Worm (Caenorhabditis elegans) whole organism, L4 larva: ENCODE data around the gene ska-3.

Source experiments
- D1046.2 ChIP-seq: fragments of 200-800 bp; sonication (Bioruptor generic); IDR thresholded peaks from 2 replicates; pipeline ENCODE4 v1.3.6; 2022; ENCODE audit warnings: missing genetic modification characterization, missing compliant biosample characterization
- F49E8.2 ChIP-seq: sonication (generic microtip); optimal IDR thresholded peaks from 2 replicates; lab custom pipeline; 2016; ENCODE audit warnings: missing compliant biosample characterization, mild to moderate bottlenecking, missing genetic modification characterization, borderline replicate concordance
- R02D3.7 ChIP-seq: fragments of 150-350 bp; sonication (generic microtip); optimal IDR thresholded peaks from 3 replicates; lab custom pipeline; 2014; ENCODE audit warnings: missing biosample characterization, missing genetic modification characterization
- T26A8.4 ChIP-seq: fragments of 200-800 bp; sonication (Bioruptor generic); IDR thresholded peaks from 2 replicates; pipeline ENCODE4 v1.3.6; 2022; ENCODE audit warnings: missing genetic modification characterization, missing compliant biosample characterization
- Y48G9A.11 ChIP-seq: fragments of 200-800 bp; sonication (Bioruptor generic); IDR thresholded peaks from 2 replicates; pipeline ENCODE4 v1.3.6; 2022; ENCODE audit warnings: missing genetic modification reagents, missing genetic modification characterization, missing compliant biosample characterization
- Y5F2A.4 ChIP-seq: fragments of 200-800 bp; sonication (Bioruptor generic); optimal IDR thresholded peaks from 2 replicates; lab custom pipeline; 2018; ENCODE audit warnings: mild to moderate bottlenecking, missing genetic modification characterization, missing compliant biosample characterization
- ZK337.2 ChIP-seq: fragments of 200-800 bp; sonication (Bioruptor generic); IDR thresholded peaks from 2 replicates; pipeline ENCODE4 v1.3.6; 2022; ENCODE audit warnings: missing genetic modification reagents, missing genetic modification characterization, missing compliant biosample characterization
- aha-1 ChIP-seq: fragments of 150-350 bp; peaks from one replicate; lab custom pipeline; 2014; ENCODE audit warnings: missing biosample characterization, missing genetic modification characterization
- ama-1 ChIP-seq: fragments of 150-350 bp; optimal IDR thresholded peaks from 2 replicates; lab custom pipeline; 2014; ENCODE audit warnings: inconsistent platforms, mixed read lengths
- attf-4 ChIP-seq: sonication (generic microtip); optimal IDR thresholded peaks from 3 replicates; lab custom pipeline; 2017; ENCODE audit warnings: missing biosample characterization, missing genetic modification characterization
- ceh-32 ChIP-seq: sonication (generic microtip); optimal IDR thresholded peaks from 2 replicates; lab custom pipeline; 2016; ENCODE audit warnings: mild to moderate bottlenecking, missing genetic modification characterization, missing compliant biosample characterization; ENCODE audit not compliant: poor library complexity
- ceh-82 ChIP-seq: sonication (generic microtip); optimal IDR thresholded peaks from 2 replicates; lab custom pipeline; 2017; ENCODE audit warnings: missing biosample characterization, missing genetic modification characterization
- cey-2 ChIP-seq: sonication (generic microtip); optimal IDR thresholded peaks from 3 replicates; lab custom pipeline; 2017; ENCODE audit warnings: missing genetic modification characterization, mild to moderate bottlenecking, missing compliant biosample characterization, antibody characterized with exemption, borderline replicate concordance; ENCODE audit not compliant: insufficient read depth
- daf-8 ChIP-seq: fragments of 200-800 bp; sonication (Bioruptor generic); IDR thresholded peaks from 2 replicates; pipeline ENCODE4 v1.3.6; 2022; ENCODE audit warnings: missing genetic modification characterization, missing compliant biosample characterization
- dpl-1 ChIP-seq: fragments of 150-350 bp; optimal IDR thresholded peaks from 2 replicates; lab custom pipeline; 2014; ENCODE audit warnings: missing biosample characterization, missing genetic modification reagents, missing genetic modification characterization
- hif-1 ChIP-seq, 2 experiments: sonication (generic microtip); optimal IDR thresholded peaks; 2 replicates each; lab custom pipeline; 2016 to 2017; ENCODE audit warnings: missing compliant biosample characterization in 2 of 2, missing genetic modification characterization in 2 of 2, missing genetic modification reagents in 2 of 2, missing genotype in 2 of 2, mild to moderate bottlenecking in 1 of 2
- hlh-30 ChIP-seq: sonication (generic microtip); optimal IDR thresholded peaks from 2 replicates; lab custom pipeline; 2017; ENCODE audit warnings: antibody characterized with exemption, mild to moderate bottlenecking, missing genetic modification characterization, missing compliant biosample characterization; ENCODE audit not compliant: insufficient read depth
- lin-38 ChIP-seq: fragments of 200-800 bp; sonication (Bioruptor generic); IDR thresholded peaks from 2 replicates; pipeline ENCODE4 v1.3.6; 2022; ENCODE audit warnings: missing genetic modification reagents, missing genetic modification characterization, missing compliant biosample characterization
- lin-39 ChIP-seq: fragments of 150-350 bp; optimal IDR thresholded peaks from 2 replicates; lab custom pipeline; 2014; ENCODE audit warnings: missing biosample characterization, missing genetic modification reagents, missing genetic modification characterization
- madf-5 ChIP-seq, 2 experiments: fragments of 200-800 bp; sonication (Bioruptor generic); IDR thresholded peaks; 2 replicates each; pipeline ENCODE4 v1.3.6; 2022; ENCODE audit warnings: missing compliant biosample characterization in 2 of 2, missing genetic modification characterization in 2 of 2
- madf-9 ChIP-seq: fragments of 200-800 bp; sonication (Bioruptor generic); conservative IDR thresholded peaks from 2 replicates; pipeline ENCODE4 v1.3.6; 2022; ENCODE audit warnings: missing genetic modification reagents, missing genetic modification characterization, missing compliant biosample characterization
- mep-1 ChIP-seq: fragments of 150-350 bp; sonication (generic microtip); optimal IDR thresholded peaks from 3 replicates; lab custom pipeline; 2014; ENCODE audit warnings: missing biosample characterization, missing genetic modification characterization
- mes-2 ChIP-seq: sonication (generic microtip); optimal IDR thresholded peaks from 2 replicates; lab custom pipeline; 2016; ENCODE audit warnings: missing genotype, mild to moderate bottlenecking, missing genetic modification characterization, missing compliant biosample characterization; ENCODE audit not compliant: poor library complexity, severe bottlenecking
- nhr-111 ChIP-seq: fragments of 200-800 bp; sonication (Bioruptor generic); optimal IDR thresholded peaks from 2 replicates; lab custom pipeline; 2018; ENCODE audit warnings: mild to moderate bottlenecking, missing genetic modification characterization, missing compliant biosample characterization
- nhr-42 ChIP-seq: fragments of 200-800 bp; sonication (Bioruptor generic); IDR thresholded peaks from 2 replicates; pipeline ENCODE4 v1.3.6; 2022; ENCODE audit warnings: missing genetic modification characterization, missing compliant biosample characterization
- nhr-6 ChIP-seq: fragments of 150-350 bp; optimal IDR thresholded peaks from 2 replicates; lab custom pipeline; 2014; ENCODE audit warnings: missing biosample characterization, missing genetic modification characterization
- tra-1 ChIP-seq: fragments of 200-800 bp; sonication (Bioruptor generic); IDR thresholded peaks from 2 replicates; pipeline ENCODE4 v1.3.6; 2022; ENCODE audit warnings: missing genetic modification reagents, missing genetic modification characterization, missing compliant biosample characterization
- unc-62 ChIP-seq, 3 experiments: fragments of 150-350 bp in 1 of 3; sonication (generic microtip); optimal IDR thresholded peaks in 2 of 3; peaks in 1 of 3; 1 replicate in 1 of 3; 2 replicates in 2 of 3; lab custom pipeline; 2014 to 2017; ENCODE audit warnings: missing biosample characterization in 3 of 3, missing genetic modification characterization in 3 of 3, missing genetic modification reagents in 3 of 3, missing genotype in 1 of 3
- vab-7 ChIP-seq: fragments of 200-800 bp; sonication (Bioruptor generic); IDR thresholded peaks from 2 replicates; pipeline ENCODE4 v1.3.6; 2022; ENCODE audit warnings: missing genetic modification reagents, missing genetic modification characterization, missing compliant biosample characterization
- zip-11 ChIP-seq: fragments of 200-800 bp; sonication (Bioruptor generic); IDR thresholded peaks from 2 replicates; pipeline ENCODE4 v1.3.6; 2022; ENCODE audit warnings: missing genetic modification characterization, missing compliant biosample characterization

Gene ska-3

DNA sequence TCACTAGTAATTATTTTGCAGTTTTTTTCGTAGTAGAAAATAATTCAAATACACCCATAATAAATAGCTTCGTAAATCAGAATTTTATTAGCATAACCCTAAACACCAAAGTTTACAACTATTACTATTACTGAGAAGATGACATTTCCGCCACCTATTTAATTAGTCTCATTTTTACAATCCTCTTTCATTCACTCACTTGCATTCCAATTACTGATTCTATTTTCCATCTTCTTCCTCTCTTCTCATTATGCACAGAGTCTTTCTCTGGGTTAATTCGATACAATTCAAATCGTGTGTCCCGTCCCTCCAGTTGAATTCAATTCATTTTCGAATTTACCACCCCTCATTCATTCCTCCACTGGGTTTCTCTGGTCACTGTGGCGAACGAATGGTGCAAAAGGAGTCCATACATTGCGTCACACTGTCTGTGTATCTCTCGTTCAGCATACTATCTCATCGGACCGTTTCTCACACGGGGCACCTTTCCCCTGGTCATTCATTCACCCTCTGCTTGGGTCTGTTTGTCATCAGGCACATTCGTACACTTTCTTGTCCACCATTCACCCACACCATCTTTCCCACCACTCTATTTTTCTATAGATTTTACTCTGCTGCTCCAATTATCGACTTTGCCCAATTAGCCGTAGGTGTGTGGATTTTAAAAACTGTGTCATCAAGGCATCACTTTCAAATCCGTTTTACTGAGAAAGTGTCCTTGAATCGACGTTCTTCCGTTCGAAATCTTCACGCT lies 41.6 kb upstream of the ska-3 start:
- TF ChIP-seq unc-62 (GFP tag; optimal IDR thresholded peaks at IDR 0.05 in 1 of 2; lab: Kevin White, UChicago), result peak in 1 of 2 experiments; percentile 65
- TF ChIP-seq unc-62 (tag; optimal IDR thresholded peaks at IDR 0.05; lab: Kevin White, UChicago), result no peak
- no peak for TF ChIP-seq nhr-111 (GFP tag; lab: Kevin White, UChicago)
- no peak for TF ChIP-seq daf-8 (GFP tag; lab: Robert Waterston, UW)
- TF ChIP-seq attf-4 (tag; lab: Kevin White, UChicago), result no peak
- no peak for TF ChIP-seq aha-1 (tag; lab: Kevin White, UChicago)
- TF ChIP-seq, all 104 proteins: peak for 1

DNA sequence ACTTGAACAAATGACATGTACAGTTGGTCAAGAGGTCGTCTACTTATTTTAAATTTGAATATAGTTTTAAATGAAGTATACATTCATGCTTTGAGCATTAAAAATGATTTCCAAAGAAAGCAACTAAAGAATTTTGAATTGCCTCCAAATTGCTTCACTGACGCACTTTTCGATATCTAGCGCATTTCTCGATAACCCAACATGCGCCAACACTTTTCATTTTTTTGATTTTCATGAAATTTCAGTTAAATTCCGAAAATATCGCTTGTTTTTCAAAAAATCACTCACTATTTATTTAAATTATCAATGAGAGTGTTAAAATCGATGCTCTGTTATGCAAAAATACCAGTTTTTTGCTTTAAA lies 41.0 kb upstream of the ska-3 start:
- TF ChIP-seq vab-7 (GFP tag; lab: Robert Waterston, UW) (no peak), T26A8.4 (GFP tag; lab: Robert Waterston, UW) (no peak), cey-2 (no peak), dpl-1 (peak; percentile 18), lin-38 (GFP tag; lab: Robert Waterston, UW) (peak; percentile 58), Y5F2A.4 (GFP tag; lab: Kevin White, UChicago) (no peak), lin-39 (no peak), ceh-82 (no peak), madf-9 (GFP tag; lab: Robert Waterston, UW) (no peak), mes-2 (tag; lab: Kevin White, UChicago) (peak; percentile 35), ZK337.2 (GFP tag; lab: Robert Waterston, UW) (no peak), nhr-6 (tag; lab: Kevin White, UChicago) (no peak), D1046.2 (no peak), madf-5 (GFP tag; IDR thresholded peaks at IDR 0.05; lab: Robert Waterston, UW) (no peak), F49E8.2 (tag; lab: Kevin White, UChicago) (peak; percentile 62), ama-1 (no peak), zip-11 (no peak), R02D3.7 (tag; lab: Kevin White, UChicago) (no peak), nhr-42 (GFP tag; lab: Robert Waterston, UW) (no peak), Y48G9A.11 (GFP tag; lab: Robert Waterston, UW) (peak; percentile 50; the same call in 1 of the 2 replicates)

DNA sequence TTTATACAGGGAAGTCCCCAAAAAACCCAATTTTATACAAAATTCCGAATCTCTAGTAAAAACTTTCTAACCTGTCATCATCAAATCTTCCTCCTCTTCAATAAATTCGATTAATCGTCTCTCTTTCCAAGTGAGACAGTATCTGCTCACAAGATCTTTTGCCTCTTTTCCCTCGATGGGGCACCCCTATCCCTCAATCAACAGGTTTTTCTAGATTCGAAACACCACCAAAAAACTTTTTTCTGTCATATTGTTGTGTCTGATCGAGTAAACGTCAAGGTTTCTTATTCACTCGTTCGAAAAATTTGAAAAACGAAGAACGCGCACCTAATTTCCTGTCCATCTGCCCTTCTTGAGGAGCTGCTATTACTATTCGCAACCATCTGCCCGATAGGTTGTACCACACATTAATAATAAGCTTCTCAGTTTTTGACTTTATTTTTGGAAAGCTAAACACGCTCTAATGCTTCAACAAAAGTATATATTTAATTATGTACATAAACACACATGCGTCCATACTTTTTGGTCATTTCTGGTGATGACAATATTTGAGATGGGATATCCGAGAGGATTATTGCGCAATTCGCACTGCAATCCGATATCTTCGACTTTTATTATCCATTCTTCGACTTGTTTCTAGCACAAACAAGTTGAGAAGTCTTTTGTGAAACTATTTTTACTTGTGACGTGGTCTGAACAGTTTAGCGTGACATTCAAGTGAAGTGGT lies 40.5 kb upstream of the ska-3 start:
- TF ChIP-seq ceh-32 (tag; lab: Kevin White, UChicago) (no peak), tra-1 (GFP tag; lab: Robert Waterston, UW) (no peak), unc-62 (GFP tag; optimal IDR thresholded peaks at IDR 0.05 in 1 of 2; lab: Kevin White, UChicago) (peak in 1 of 2 experiments; percentile 13), unc-62 (tag; optimal IDR thresholded peaks at IDR 0.05; lab: Kevin White, UChicago) (no peak), aha-1 (tag; lab: Kevin White, UChicago) (peak; percentile 93)
- TF ChIP-seq, all 104 proteins: peak for 2

DNA sequence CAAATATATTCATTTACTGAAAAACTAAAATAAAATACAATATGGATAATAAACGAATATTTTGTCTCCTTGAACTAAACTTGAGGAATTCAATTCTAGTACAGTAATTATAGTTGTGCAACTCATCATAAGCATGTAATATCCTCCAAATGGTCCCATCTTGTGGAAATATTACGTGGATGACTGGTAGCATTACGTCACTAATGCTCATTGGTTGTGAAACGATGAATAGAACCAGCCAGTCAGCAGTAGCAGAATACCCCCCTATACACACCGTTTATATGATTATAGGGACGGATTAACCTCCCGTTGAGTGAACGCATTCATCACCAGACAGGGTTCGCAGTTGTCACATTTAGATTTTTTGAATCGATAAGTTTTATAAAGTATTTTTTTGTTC lies 39.6 kb upstream of the ska-3 start:
- TF ChIP-seq mep-1 (tag; lab: Kevin White, UChicago), result no peak
- no peak for TF ChIP-seq hlh-30 (tag; lab: Kevin White, UChicago)
- TF ChIP-seq hif-1 (tag; optimal IDR thresholded peaks at IDR 0.05; lab: Kevin White, UChicago), result no peak
- TF ChIP-seq, all 104 proteins: peak for 0
